Fruit fly (Drosophila melanogaster): ENCODE measurements around the gene ps.

DNA sequence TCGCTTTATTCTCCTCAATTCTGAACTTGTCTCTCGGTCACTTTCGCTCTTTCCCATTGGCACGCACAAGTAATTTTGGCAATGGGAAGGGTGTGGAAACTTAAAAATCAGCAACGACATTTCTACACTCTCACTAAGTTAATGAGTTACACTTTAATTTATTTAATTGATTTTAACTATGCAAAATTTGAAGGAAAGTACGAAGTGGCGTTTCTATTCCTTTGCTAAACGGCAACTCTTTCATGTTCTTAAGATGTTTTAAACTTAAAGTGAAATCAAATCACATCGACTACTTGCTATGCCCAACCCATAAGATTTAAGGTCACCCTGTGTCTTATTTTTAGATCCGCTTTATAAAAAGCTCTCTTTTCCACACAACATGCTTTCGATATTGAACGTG, 47.3 kb upstream of the ps start:
- TF ChIP-seq usp (GFP tag; optimal IDR thresholded peaks at IDR 0.05) (no peak), psq (optimal IDR thresholded peaks at IDR 0.05) (no peak), EcR (GFP tag; optimal IDR thresholded peaks at IDR 0.05) (no peak), pan (optimal IDR thresholded peaks at IDR 0.05) (no peak), Dll (optimal IDR thresholded peaks at IDR 0.05) (no peak)

Measured in whole organism.